Worm (Caenorhabditis elegans): ENCODE data around the gene C15C8.4.
A peak's percentile ranks its signal among the peaks of the same experiment; 100 is the strongest.

The C15C8.4 gene

DNA sequence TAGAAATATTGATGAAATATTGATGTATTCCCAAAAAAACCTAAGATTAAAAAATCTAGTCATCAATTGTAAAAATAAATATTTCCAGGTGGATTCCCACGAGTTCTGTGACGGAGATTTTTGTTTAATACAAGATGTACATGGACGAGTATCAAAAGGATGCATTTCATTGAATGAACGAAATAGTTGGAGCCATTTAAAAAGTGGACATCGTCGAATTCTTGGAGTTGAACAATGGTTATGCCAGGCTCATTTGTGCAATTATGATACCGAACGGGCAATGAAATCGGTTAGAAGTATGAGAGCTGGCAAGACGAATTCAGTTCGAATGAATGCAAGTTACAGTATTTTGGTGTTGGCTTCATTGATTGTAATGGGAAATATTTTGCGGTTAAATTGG lies 2.3 kb upstream of the C15C8.4 start:
- no peak for TF ChIP-seq odd-2 (tag; optimal IDR thresholded peaks at IDR 0.05)
- no peak for TF ChIP-seq dmd-4 (tag; optimal IDR thresholded peaks at IDR 0.05; ENCODE audit: borderline replicate concordance)
- TF ChIP-seq mec-3 (tag; optimal IDR thresholded peaks at IDR 0.05; ENCODE audit: borderline replicate concordance): no peak
- TF ChIP-seq ceh-6 (GFP tag; optimal IDR thresholded peaks at IDR 0.05): no peak
- TF ChIP-seq che-1 (tag; optimal IDR thresholded peaks at IDR 0.05): no peak
- TF ChIP-seq sox-2 (GFP tag; IDR thresholded peaks at IDR 0.05): no peak
- no peak for TF ChIP-seq ceh-24 (tag; optimal IDR thresholded peaks at IDR 0.05)
- TF ChIP-seq T23F11.4 (GFP tag; optimal IDR thresholded peaks at IDR 0.05): no peak
- TF ChIP-seq F13H6.1 (tag; optimal IDR thresholded peaks at IDR 0.05): no peak
- TF ChIP-seq lim-6 (tag; optimal IDR thresholded peaks at IDR 0.05): no peak
- no peak for TF ChIP-seq ceh-30 (tag; optimal IDR thresholded peaks at IDR 0.05)
- TF ChIP-seq fkh-6 (tag; optimal IDR thresholded peaks at IDR 0.05): no peak
- TF ChIP-seq unc-42 (tag; optimal IDR thresholded peaks at IDR 0.05): no peak
- no peak for TF ChIP-seq dve-1 (tag; optimal IDR thresholded peaks at IDR 0.05)
- TF ChIP-seq syd-9 (tag; optimal IDR thresholded peaks at IDR 0.05): no peak
- no peak for TF ChIP-seq ceh-34 (tag; optimal IDR thresholded peaks at IDR 0.05)
- TF ChIP-seq hlh-6 (tag; optimal IDR thresholded peaks at IDR 0.05): no peak
- no peak for TF ChIP-seq rnt-1 (tag; optimal IDR thresholded peaks at IDR 0.05)

DNA sequence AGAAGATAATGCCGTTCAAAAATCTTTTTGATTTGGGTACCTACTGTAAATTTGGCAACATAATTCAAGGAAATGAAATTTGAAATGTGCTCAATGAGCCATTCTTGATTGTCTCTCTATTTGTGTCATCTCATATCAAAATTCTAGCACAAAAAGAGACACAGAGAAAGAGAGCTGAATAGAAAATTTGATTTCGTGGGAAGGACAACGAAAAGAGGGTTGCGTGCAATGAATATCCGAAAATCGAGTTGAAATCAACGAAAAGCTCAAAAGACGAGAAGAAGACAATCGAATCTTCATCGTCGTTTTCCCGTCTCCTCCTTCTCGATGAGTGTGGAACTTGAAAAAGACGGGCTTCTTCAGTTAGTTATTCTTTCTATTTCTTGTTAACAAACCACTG lies 593 bp upstream of the C15C8.4 start, which contains the start of gene C15C8.5:
Gene C15C8.5 (plus strand): TSS at position 152 of the 400 bp plus-strand sequence.
- TF ChIP-seq unc-42 (tag; optimal IDR thresholded peaks at IDR 0.05) (peak; percentile 97), ceh-2 (tag; optimal IDR thresholded peaks at IDR 0.05) (no peak)

DNA sequence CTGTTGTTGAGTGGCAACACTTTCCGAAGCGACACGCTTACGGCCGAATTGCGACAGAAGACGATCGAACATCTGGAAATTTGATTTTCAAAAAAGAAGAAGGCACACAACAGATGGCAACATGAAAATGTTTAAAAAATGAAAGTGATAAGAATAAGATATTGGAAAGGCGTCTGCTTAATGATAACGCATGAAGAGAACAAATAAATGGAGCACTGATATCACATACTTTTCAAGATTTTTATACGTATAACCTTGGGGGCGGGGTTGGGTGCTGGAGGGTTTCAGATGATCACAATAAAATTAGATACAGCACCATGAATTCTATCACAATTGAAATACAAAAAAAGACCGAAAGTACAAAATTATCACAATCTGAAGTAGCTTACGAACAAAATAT lies 2.3 kb downstream of the C15C8.4 start, which contains the start of gene C15C8.7:
Gene C15C8.7 (minus strand): TSS at position 72 of the 400 bp plus-strand sequence.
- TF ChIP-seq madf-2 (tag; optimal IDR thresholded peaks at IDR 0.05) (no peak), ama-1 (optimal IDR thresholded peaks at IDR 0.05) (no peak), fkh-10 (GFP tag; optimal IDR thresholded peaks at IDR 0.05) (no peak), ceh-30 (tag; optimal IDR thresholded peaks at IDR 0.05) (no peak), elt-2 (tag; optimal IDR thresholded peaks at IDR 0.05) (peak; percentile 74), K09A11.1 (tag; optimal IDR thresholded peaks at IDR 0.05; ENCODE audit: insufficient read depth) (no peak), nhr-232 (tag; optimal IDR thresholded peaks at IDR 0.05) (no peak)

DNA sequence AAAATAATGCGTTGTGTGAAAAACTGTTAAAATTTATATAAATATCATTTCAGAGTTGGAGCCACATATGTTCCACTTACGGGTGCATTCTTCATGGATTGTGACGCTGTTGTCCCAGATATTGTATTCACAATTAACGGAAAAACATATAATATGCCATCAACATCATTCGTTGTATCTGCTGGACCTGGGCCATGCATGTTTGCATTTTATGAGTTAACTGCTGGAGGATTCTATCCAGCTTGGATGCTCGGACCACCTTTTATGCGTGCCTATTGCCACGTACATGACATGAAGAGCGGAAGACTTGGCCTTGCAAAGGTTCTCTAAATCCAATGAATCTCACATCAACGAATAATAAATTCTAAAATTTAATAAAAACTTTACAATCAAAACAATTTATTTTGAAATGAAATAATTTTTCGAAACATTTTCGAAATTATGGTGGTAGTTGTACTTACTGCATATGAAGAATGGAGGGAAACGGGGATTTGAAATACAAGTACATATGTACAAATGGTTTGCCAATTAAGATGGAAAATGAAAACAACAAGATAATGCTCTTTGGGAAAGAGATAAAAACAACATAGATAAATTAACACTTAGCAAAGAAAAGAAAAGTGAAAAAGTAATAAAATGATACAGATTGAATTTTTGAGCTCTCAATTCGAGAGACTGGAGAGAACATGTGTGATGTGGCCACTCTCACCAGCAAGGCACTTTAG lies 3.3 kb downstream of the C15C8.4 start:
- TF ChIP-seq nhr-11 (tag; optimal IDR thresholded peaks at IDR 0.05) (no peak), ama-1 (optimal IDR thresholded peaks at IDR 0.05) (no peak), tbx-7 (tag; optimal IDR thresholded peaks at IDR 0.05) (no peak), ahr-1 (tag; optimal IDR thresholded peaks at IDR 0.05) (no peak), nhr-232 (tag; optimal IDR thresholded peaks at IDR 0.05) (no peak)

DNA sequence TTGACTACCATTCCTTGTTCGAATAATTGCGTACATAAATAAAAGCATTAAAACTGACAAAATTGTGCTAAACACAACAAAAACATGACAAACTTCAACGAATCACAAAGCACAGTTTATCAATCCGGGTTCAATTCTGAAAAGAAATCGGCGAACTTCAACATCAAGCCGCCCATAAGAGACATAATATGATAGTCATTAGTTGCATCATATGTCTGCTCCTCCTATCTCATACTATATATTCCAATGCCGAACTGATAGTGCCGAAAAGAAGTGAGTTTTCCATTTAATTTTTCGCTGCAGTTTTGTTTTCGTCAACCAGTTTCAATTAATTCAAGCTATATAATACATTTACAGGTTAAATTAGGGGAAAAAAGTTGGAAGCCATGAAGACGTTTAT lies 5.6 kb downstream of the C15C8.4 start, which contains the start of gene hrg-7:
Gene hrg-7 (plus strand): TSS at position 358 of the 400 bp plus-strand sequence.
- TF ChIP-seq ceh-2 (tag; optimal IDR thresholded peaks at IDR 0.05) (no peak), ceh-14 (tag; optimal IDR thresholded peaks at IDR 0.05) (no peak), ceh-19 (GFP tag; optimal IDR thresholded peaks at IDR 0.05) (no peak), unc-86 (tag; optimal IDR thresholded peaks at IDR 0.05) (no peak), hlh-30 (tag; optimal IDR thresholded peaks at IDR 0.05; ENCODE audit: insufficient read depth) (no peak), pqm-1 (tag; optimal IDR thresholded peaks at IDR 0.05) (no peak), nhr-11 (tag; optimal IDR thresholded peaks at IDR 0.05) (no peak), pha-2 (tag; optimal IDR thresholded peaks at IDR 0.05) (no peak), ztf-16 (tag; optimal IDR thresholded peaks at IDR 0.05) (no peak), ceh-18 (tag; optimal IDR thresholded peaks at IDR 0.05) (no peak)

Measured in whole organism, late embryonic.